In the genomic region with DNA sequence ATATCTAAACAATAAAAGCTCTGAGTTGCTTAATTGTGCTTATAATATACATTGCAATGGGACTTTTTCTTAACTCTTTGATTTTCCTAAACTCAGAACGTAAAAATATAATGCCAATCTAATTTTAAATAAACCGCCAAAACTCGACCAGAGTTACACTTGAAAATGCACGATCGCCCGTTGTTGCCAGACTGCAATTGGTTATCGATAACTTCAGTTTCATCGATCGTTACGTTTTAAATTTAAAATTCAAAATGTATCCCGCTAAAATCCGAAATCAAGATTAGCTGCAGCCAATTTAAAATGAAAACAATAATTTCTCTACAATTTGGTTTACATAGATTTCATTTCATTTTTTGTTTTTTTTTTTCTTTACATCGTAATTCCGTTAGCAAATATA, we compare ENCODE assay signal across 1 fruit fly cellular context.
TF ChIP-seq lines count a peak whose summit lies in the region.

No protein-coding gene starts in this region.

TF ChIP-seq in whole organism, embryonic, 481 proteins besides CTCF, POLR2A, EP300 and RAD21 (continued from another document):
- TF ChIP-seq CG2116 (GFP tag; optimal IDR thresholded peaks at IDR 0.05; lab: Kevin White, UChicago) (peak; percentile 98), CG15514 (GFP tag; optimal IDR thresholded peaks at IDR 0.05; lab: Kevin White, UChicago) (peak; percentile 51), CG11247 (GFP tag; IDR thresholded peaks at IDR 0.05; lab: Robert Waterston, UW) (no peak), CG6791 (GFP tag; IDR thresholded peaks at IDR 0.05; lab: Robert Waterston, UW; ENCODE audit: partially characterized antibody) (peak; percentile 46; the same call in 1 of the 3 replicates), CG1603 (tag; optimal IDR thresholded peaks at IDR 0.05; lab: Kevin White, UChicago) (peak; percentile 76), mirr (GFP tag; optimal IDR thresholded peaks at IDR 0.05; lab: Kevin White, UChicago) (no peak), Pdp1 (GFP tag; optimal IDR thresholded peaks at IDR 0.05; lab: Kevin White, UChicago) (no peak), bbx (GFP tag; IDR thresholded peaks at IDR 0.05; lab: Robert Waterston, UW; ENCODE audit: partially characterized antibody) (peak; percentile 35; the same call in 1 of the 2 replicates), Sry-δ (GFP tag; optimal IDR thresholded peaks at IDR 0.05; lab: Kevin White, UChicago) (peak; percentile 65), phol (tag; optimal IDR thresholded peaks at IDR 0.05; lab: Kevin White, UChicago) (peak; percentile 32)
